Worm (Caenorhabditis elegans) whole organism, L3 larva: ENCODE data around the gene yju-2.

ENCODE experiments used
- ceh-16 ChIP-seq: sonication (generic microtip); optimal IDR thresholded peaks from 2 replicates; lab custom pipeline; 2017; ENCODE audit warnings: missing biosample characterization, missing genetic modification characterization
- nhr-77 ChIP-seq: fragments of 150-350 bp; optimal IDR thresholded peaks from 2 replicates; lab custom pipeline; 2014; ENCODE audit warnings: missing biosample characterization, missing genetic modification characterization

- TF ChIP-seq ceh-16 (no peak), nhr-77 (tag; lab: Kevin White, UChicago) (no peak)
These were observed 13.8 kb downstream of the yju-2 start, which contains the start of gene exos-9 for ce11 chrIII:7197973-7198372.
